Worm (Caenorhabditis elegans) whole organism, mixed stage, embryonic: ENCODE measurements around the gene pef-1.
A peak's percentile ranks its signal among the peaks of the same experiment; 100 is the strongest.

Experiments
- ceh-39 ChIP-seq: fragments of 150-350 bp; optimal IDR thresholded peaks from 2 replicates; lab custom pipeline; 2014; ENCODE audit warnings: missing biosample characterization, missing genetic modification characterization
- cnd-1 ChIP-seq: fragments of 200-800 bp; sonication (Bioruptor generic); optimal IDR thresholded peaks from 2 replicates; lab custom pipeline; 2018; ENCODE audit warnings: mild to moderate bottlenecking, missing genetic modification characterization, missing compliant biosample characterization
- elt-3 ChIP-seq: fragments of 150-350 bp; optimal IDR thresholded peaks from 2 replicates; lab custom pipeline; 2014; ENCODE audit warnings: missing biosample characterization, missing genetic modification characterization
- flh-1 ChIP-seq: fragments of 200-800 bp; sonication (Bioruptor generic); optimal IDR thresholded peaks from 2 replicates; lab custom pipeline; 2018; ENCODE audit warnings: mild to moderate bottlenecking, missing genetic modification characterization, moderate library complexity, missing compliant biosample characterization
- lin-32 ChIP-seq: fragments of 200-800 bp; sonication (Bioruptor generic); optimal IDR thresholded peaks from 2 replicates; lab custom pipeline; 2018; ENCODE audit warnings: mild to moderate bottlenecking, missing genetic modification characterization, missing compliant biosample characterization
- mls-2 ChIP-seq: sonication (generic microtip); optimal IDR thresholded peaks from 2 replicates; lab custom pipeline; 2016; ENCODE audit warnings: mild to moderate bottlenecking, missing genetic modification characterization, moderate library complexity, missing compliant biosample characterization
- nhr-76 ChIP-seq: sonication (generic microtip); optimal IDR thresholded peaks from 2 replicates; lab custom pipeline; 2017; ENCODE audit warnings: missing biosample characterization, missing genetic modification characterization
- zip-8 ChIP-seq: fragments of 150-350 bp; optimal IDR thresholded peaks from 2 replicates; lab custom pipeline; 2014; ENCODE audit warnings: missing biosample characterization, missing genetic modification characterization

pef-1 gene

ce11 chrIII:869869-870268, 56.2 kb downstream of the pef-1 start, which contains the start of gene T24C4.2:
T24C4.2 (minus strand) TSS chrIII:869969.
- TF ChIP-seq ceh-39 (tag; lab: Kevin White, UChicago) = peak; percentile 47
- no peak for TF ChIP-seq flh-1 (GFP tag; lab: Kevin White, UChicago)
- TF ChIP-seq zip-8 = peak; percentile 42
- peak; percentile 22 for TF ChIP-seq lin-32 (GFP tag; lab: Kevin White, UChicago)
- peak; percentile 20 for TF ChIP-seq cnd-1 (tag; lab: Kevin White, UChicago)
- TF ChIP-seq mls-2 = no peak
- no peak for TF ChIP-seq elt-3 (tag; lab: Kevin White, UChicago)
- TF ChIP-seq nhr-76 = no peak
